Fruit fly (Drosophila melanogaster): ENCODE results near the gene CG7271.

Gene CG7271

dm6 chr3L:18588387-18588786, at the start of gene CG7271:
Gene CG7271 (plus strand): TSS chr3L:18588759.
- TF ChIP-seq h (optimal IDR thresholded peaks at IDR 0.05), result no peak
- TF ChIP-seq ttk (optimal IDR thresholded peaks at IDR 0.05), result no peak
- TF ChIP-seq Sin3A (optimal IDR thresholded peaks at IDR 0.05), result no peak
- TF ChIP-seq psq (optimal IDR thresholded peaks at IDR 0.05), result no peak
- TF ChIP-seq Myc (optimal IDR thresholded peaks at IDR 0.05), result no peak
- TF ChIP-seq insv (optimal IDR thresholded peaks at IDR 0.05), result no peak

DNA sequence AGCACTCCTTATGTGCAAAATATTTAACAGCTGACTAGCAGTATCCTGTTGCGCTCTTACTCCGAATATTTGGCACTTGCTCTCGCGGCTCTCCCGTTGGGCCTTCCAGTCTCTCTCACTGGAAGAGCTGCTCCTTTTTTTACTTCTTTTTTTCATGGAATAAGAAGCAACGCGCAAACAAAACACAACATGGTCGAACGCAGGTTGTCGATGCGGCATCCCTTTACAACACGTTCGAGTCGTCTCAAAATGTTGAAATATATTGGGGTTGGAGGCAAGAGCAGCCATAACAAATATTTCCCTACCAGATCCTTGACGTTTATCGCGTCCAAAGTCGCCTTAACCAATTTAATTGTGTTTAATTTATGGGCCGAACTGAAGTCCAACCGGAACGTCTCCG, 48.7 kb upstream of the CG7271 start:
- no peak for TF ChIP-seq Myc (optimal IDR thresholded peaks at IDR 0.05)

- TF ChIP-seq ttk (optimal IDR thresholded peaks at IDR 0.05) (no peak), Sin3A (optimal IDR thresholded peaks at IDR 0.05) (no peak)
These were observed 28.6 kb upstream of the CG7271 start, which contains the start of gene AstC-R1 for dm6 chr3L:18559958-18560357. Gene AstC-R1 (plus strand): TSS chr3L:18560258.

- TF ChIP-seq insv (optimal IDR thresholded peaks at IDR 0.05) (no peak), Myc (optimal IDR thresholded peaks at IDR 0.05) (no peak), psq (optimal IDR thresholded peaks at IDR 0.05) (no peak), ttk (optimal IDR thresholded peaks at IDR 0.05) (no peak), h (optimal IDR thresholded peaks at IDR 0.05) (no peak), Sin3A (optimal IDR thresholded peaks at IDR 0.05) (no peak)
These were observed 5.1 kb downstream of the CG7271 start, which contains the start of gene term for dm6 chr3L:18593671-18594070. Gene term (minus strand): TSS chr3L:18593771.

- TF ChIP-seq Myc (optimal IDR thresholded peaks at IDR 0.05), result no peak
- TF ChIP-seq h (optimal IDR thresholded peaks at IDR 0.05), result no peak
These were observed 14.6 kb downstream of the CG7271 start, which contains the start of gene CG18234 for dm6 chr3L:18603125-18603524. Gene CG18234 (plus strand): TSS chr3L:18603425.

DNA sequence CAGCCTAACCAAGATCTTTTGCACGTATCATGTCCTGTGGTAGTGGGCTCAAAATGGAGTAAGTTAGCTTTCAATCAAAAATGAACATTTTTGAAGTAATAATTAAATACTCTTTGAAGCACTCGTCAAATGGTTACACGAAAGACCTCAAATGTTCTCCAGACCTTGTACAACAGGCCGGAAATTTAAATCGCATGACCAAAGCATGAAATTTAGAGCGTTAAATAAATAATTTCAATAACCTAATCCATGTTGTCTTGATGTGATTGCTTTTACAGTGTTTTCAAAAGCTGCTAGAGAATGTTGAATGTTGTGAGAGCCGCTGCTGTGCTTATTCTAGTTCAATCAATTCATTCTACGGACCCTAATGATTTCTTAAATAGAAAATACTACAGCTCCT, 16.6 kb downstream of the CG7271 start, which contains the start of gene CG18233:
TSS of gene CG18233 (plus strand) at position 301 of the 400 bp plus-strand sequence.
- TF ChIP-seq Sin3A (optimal IDR thresholded peaks at IDR 0.05) (no peak), insv (optimal IDR thresholded peaks at IDR 0.05) (no peak), Myc (optimal IDR thresholded peaks at IDR 0.05) (no peak), ttk (optimal IDR thresholded peaks at IDR 0.05) (no peak), h (optimal IDR thresholded peaks at IDR 0.05) (no peak), psq (optimal IDR thresholded peaks at IDR 0.05) (no peak)

DNA sequence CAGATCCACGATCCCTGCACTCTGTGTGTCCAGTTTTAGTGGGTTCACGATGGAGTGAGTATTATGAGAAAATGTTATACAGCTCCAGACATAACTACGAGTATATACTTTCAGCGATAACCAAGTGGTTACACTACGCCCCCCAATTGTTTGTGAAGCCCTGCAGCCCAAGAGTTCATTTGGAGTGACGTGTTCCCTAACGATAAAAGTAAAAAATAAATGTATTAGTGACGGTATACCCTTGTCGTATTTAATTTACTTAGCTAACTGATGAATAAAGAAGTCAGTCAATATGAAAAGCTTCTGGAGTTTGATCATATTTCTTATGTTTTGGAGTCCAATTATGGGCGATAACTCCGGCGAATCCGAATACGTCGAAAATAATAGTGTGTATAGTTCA, 18.6 kb downstream of the CG7271 start, which contains the start of gene CG18231:
TSS of gene CG18231 (plus strand) at position 301 of the 400 bp plus-strand sequence.
- TF ChIP-seq Sin3A (optimal IDR thresholded peaks at IDR 0.05) (no peak), ttk (optimal IDR thresholded peaks at IDR 0.05) (no peak), h (optimal IDR thresholded peaks at IDR 0.05) (no peak), psq (optimal IDR thresholded peaks at IDR 0.05) (no peak), Myc (optimal IDR thresholded peaks at IDR 0.05) (no peak)

- TF ChIP-seq psq (optimal IDR thresholded peaks at IDR 0.05) (no peak), Sin3A (optimal IDR thresholded peaks at IDR 0.05) (no peak), Myc (optimal IDR thresholded peaks at IDR 0.05) (no peak), h (optimal IDR thresholded peaks at IDR 0.05) (no peak), ttk (optimal IDR thresholded peaks at IDR 0.05) (no peak), insv (optimal IDR thresholded peaks at IDR 0.05) (no peak)
These were observed 20.8 kb downstream of the CG7271 start, which contains the start of gene CG32201 for dm6 chr3L:18609320-18609719. Gene CG32201 (plus strand): TSS chr3L:18609620.

DNA sequence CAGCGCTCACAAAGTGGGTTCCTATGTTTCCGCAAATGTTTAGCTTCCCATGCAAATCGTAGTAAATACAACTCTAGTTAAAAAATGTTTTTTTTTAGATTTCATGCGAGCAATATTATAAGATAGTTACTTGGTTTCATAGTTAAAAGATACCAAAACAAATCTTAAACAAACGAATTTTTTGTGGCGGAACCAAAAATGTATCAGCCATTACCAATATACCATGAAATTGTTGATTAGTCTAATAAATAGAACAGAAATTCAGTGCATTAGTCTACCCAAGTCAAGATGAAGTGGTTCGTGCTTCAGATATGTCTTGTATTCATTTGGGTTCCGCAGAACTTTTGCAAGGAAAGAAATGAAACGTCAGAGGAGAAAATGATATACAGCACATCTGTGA, 23.0 kb downstream of the CG7271 start, which contains the start of gene CG32199:
TSS of gene CG32199 (plus strand) at position 301 of the 400 bp plus-strand sequence.
- TF ChIP-seq h (optimal IDR thresholded peaks at IDR 0.05) (no peak), insv (optimal IDR thresholded peaks at IDR 0.05) (no peak), psq (optimal IDR thresholded peaks at IDR 0.05) (no peak), ttk (optimal IDR thresholded peaks at IDR 0.05) (no peak), Sin3A (optimal IDR thresholded peaks at IDR 0.05) (no peak), Myc (optimal IDR thresholded peaks at IDR 0.05) (no peak)

dm6 chr3L:18617893-18618577, 29.5 kb downstream of the CG7271 start, which contains the start of the genes CG13380 and CG4174:
Gene CG13380 (minus strand): TSS chr3L:18617943.
Gene CG4174 (minus strand): TSS chr3L:18617943.
- no peak for TF ChIP-seq psq (optimal IDR thresholded peaks at IDR 0.05)
- TF ChIP-seq Sin3A (optimal IDR thresholded peaks at IDR 0.05), result no peak
- TF ChIP-seq Myc (optimal IDR thresholded peaks at IDR 0.05), result no peak
- TF ChIP-seq h (optimal IDR thresholded peaks at IDR 0.05), result no peak
- no peak for TF ChIP-seq insv (optimal IDR thresholded peaks at IDR 0.05)
- no peak for TF ChIP-seq ttk (optimal IDR thresholded peaks at IDR 0.05)

DNA sequence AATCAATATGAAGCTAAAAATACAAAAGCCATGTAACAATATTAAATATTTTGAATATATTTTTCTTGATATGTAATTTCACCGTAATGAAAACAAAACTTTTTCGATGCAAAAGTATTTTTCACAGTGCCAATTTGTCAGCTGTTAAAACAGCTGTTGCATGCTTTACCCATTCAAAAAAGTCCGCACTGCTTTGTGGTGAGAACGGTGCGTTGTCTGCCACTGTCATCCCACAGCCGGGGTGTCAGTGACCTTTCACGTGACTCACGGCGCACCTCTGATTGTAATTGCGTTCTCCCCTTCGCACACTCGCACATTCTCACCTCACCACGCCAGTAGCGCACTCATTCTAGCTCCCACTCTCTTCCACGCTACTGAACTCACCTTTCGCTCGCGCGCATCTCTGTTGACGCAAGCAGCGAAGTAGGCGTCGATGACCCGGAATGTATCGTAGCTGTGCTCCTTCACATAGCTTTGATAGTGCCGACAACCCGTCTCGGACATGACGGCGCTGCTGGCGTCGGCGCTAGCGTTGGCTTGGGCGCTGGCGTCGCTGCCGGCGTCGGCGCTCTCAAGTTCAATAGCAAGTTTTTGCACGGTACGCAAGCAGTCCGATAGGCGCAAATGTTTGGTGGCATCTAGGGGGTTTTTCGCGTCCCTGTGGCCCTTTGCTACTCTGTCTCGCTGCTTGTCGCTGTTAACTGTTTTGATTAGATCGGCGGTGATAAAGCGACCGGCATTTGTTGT, 32.6 kb downstream of the CG7271 start:
- TF ChIP-seq ttk (optimal IDR thresholded peaks at IDR 0.05) (no peak), Myc (optimal IDR thresholded peaks at IDR 0.05) (no peak), h (optimal IDR thresholded peaks at IDR 0.05) (no peak), psq (optimal IDR thresholded peaks at IDR 0.05) (no peak), Sin3A (optimal IDR thresholded peaks at IDR 0.05) (no peak), insv (optimal IDR thresholded peaks at IDR 0.05) (no peak)

- TF ChIP-seq Sin3A (optimal IDR thresholded peaks at IDR 0.05), result no peak
- TF ChIP-seq ttk (optimal IDR thresholded peaks at IDR 0.05), result no peak
- TF ChIP-seq psq (optimal IDR thresholded peaks at IDR 0.05), result no peak
- no peak for TF ChIP-seq h (optimal IDR thresholded peaks at IDR 0.05)
- no peak for TF ChIP-seq insv (optimal IDR thresholded peaks at IDR 0.05)
- TF ChIP-seq Myc (optimal IDR thresholded peaks at IDR 0.05), result no peak
These were observed 33.3 kb downstream of the CG7271 start, which contains the start of gene not for dm6 chr3L:18621735-18622421. Gene not (minus strand): TSS chr3L:18622129.

Data from Kc167 (cell line).